Fruit fly (Drosophila melanogaster) whole organism, pupa: ENCODE data around the gene CycT.

Experiments used
- CG10348 ChIP-seq: fragments of 200-800 bp; sonication (Bioruptor generic); IDR thresholded peaks from 2 replicates; pipeline ENCODE4 v1.3.6; 2022; ENCODE audit warnings: missing biosample characterization, missing genetic modification characterization
- CG15710 ChIP-seq: fragments of 200-800 bp; sonication (Bioruptor generic); optimal IDR thresholded peaks from 2 replicates; lab custom pipeline; 2018; ENCODE audit warnings: missing biosample characterization, mild to moderate bottlenecking, missing genetic modification characterization, moderate library complexity
- CG17806 ChIP-seq: fragments of 200-800 bp; sonication (Bioruptor generic); optimal IDR thresholded peaks from 2 replicates; lab custom pipeline; 2018; ENCODE audit warnings: missing biosample characterization, mild to moderate bottlenecking, missing genetic modification characterization, moderate library complexity
- CG32121 ChIP-seq: fragments of 200-800 bp; sonication (Bioruptor generic); IDR thresholded peaks from 2 replicates; pipeline ENCODE4 v1.3.6; 2022; ENCODE audit warnings: missing biosample characterization, missing genetic modification characterization
- CG9948 ChIP-seq: fragments of 200-800 bp; sonication (Bioruptor generic); optimal IDR thresholded peaks from 2 replicates; lab custom pipeline; 2018; ENCODE audit warnings: missing biosample characterization, mild to moderate bottlenecking, missing genetic modification characterization, moderate library complexity
- D1 ChIP-seq: fragments of 200-800 bp; sonication (Bioruptor generic); optimal IDR thresholded peaks from 2 replicates; lab custom pipeline; 2018; ENCODE audit warnings: missing biosample characterization, mild to moderate bottlenecking, missing genetic modification characterization, moderate library complexity
- EcR ChIP-seq: fragments of 200-800 bp; sonication (Bioruptor generic); optimal IDR thresholded peaks from 3 replicates; lab custom pipeline; 2019; ENCODE audit warnings: missing biosample characterization, missing genetic modification characterization, mild to moderate bottlenecking, moderate library complexity, missing genetic modification reagents
- Ets98B ChIP-seq: fragments of 200-800 bp; sonication (Bioruptor generic); IDR thresholded peaks from 2 replicates; pipeline ENCODE4 v1.3.6; 2022; ENCODE audit warnings: missing biosample characterization, missing genetic modification characterization
- Pif1A ChIP-seq: fragments of 200-800 bp; sonication (Bioruptor generic); optimal IDR thresholded peaks from 3 replicates; lab custom pipeline; 2016; ENCODE audit warnings: missing biosample characterization, missing genetic modification characterization
- Pif1B ChIP-seq: fragments of 200-800 bp; sonication (Bioruptor generic); optimal IDR thresholded peaks from 3 replicates; lab custom pipeline; 2016; ENCODE audit warnings: missing biosample characterization, missing genetic modification characterization
- rn ChIP-seq: fragments of 200-800 bp; sonication (Bioruptor generic); IDR thresholded peaks from 2 replicates; pipeline ENCODE4 v1.3.6; 2022; ENCODE audit warnings: missing biosample characterization, missing genetic modification characterization

DNA sequence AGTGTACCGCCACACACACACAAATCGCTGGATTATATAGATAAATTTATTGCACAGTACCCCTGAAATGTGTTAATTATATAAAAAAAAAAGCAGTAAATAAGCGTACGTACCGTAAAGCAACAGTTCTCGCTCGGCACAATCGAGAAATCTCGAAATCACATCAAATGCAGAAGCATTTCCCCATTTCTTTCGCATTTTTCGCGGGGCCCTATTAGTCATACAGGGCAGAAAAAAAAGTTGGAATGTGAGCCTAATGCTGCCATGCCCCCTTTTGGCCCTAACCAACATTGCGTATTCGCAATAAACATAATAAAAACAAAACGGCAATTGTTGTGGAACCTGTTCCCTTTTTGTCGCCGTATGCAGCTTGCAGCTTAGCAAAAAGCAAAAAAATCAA, 23.8 kb downstream of the CycT start:
- TF ChIP-seq CG9948 (tag; lab: Kevin White, UChicago) (no peak), Pif1B (no peak), CG10348 (GFP tag; lab: Robert Waterston, UW) (no peak), D1 (tag; lab: Kevin White, UChicago) (no peak), CG15710 (tag; lab: Kevin White, UChicago) (no peak), EcR (no peak), Pif1A (no peak), Ets98B (GFP tag; lab: Robert Waterston, UW) (no peak), CG17806 (tag; lab: Kevin White, UChicago) (no peak), CG32121 (GFP tag; lab: Robert Waterston, UW) (no peak), rn (GFP tag; lab: Robert Waterston, UW) (no peak)
